Fruit fly (Drosophila melanogaster): ENCODE measurements around the gene Acbp5.
A peak's percentile ranks its signal among the peaks of the same experiment; 100 is the strongest.

Acbp5 gene

DNA sequence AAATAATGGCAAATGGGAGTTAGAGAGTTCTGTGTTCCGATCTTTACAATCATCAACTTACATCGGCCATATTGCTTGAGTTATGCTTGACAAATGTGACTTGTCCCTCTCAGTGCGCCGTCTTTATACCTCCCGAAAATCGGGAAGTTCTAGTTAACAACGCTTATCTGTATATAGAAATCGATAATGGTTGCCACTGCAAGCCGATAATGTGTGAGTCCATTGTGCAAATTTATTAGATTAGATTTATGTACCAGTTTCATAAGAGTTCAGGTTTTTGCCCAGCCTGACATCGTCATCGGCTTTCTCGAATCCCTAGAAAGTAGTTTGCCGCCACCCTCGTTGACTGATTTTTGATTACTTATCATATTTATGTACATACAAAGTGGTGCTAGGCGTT lies at the start of gene Acbp5:
Acbp5 (minus strand) TSS at position 101 of the 400 bp plus-strand sequence.
- TF ChIP-seq vri (GFP tag; optimal IDR thresholded peaks at IDR 0.05), result peak; percentile 51
- TF ChIP-seq salr (GFP tag; optimal IDR thresholded peaks at IDR 0.05), result no peak

DNA sequence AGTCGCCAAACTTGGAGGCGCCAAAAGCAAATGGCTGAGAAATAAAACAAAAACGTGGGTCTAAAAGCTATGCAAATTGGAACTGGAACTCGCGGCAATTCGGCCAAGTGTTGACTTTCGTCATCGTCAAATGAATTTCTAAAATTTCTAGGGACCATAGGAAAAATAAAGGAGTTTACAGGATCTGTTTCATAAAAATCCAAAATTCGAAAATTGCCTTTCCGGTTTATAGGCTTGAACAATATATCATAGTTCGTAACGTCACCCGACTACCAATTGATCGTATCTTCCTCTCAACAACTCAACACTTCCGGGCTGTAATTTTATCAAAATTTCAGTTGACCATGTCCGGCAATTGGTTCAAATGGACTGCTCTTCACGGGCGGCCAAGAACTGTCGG lies 47.8 kb upstream of the Acbp5 start, which contains the start of gene CG32026:
CG32026 (plus strand) TSS at position 301 of the 400 bp plus-strand sequence.
- TF ChIP-seq lz (GFP tag; optimal IDR thresholded peaks at IDR 0.05), result no peak
- TF ChIP-seq pdm3 (GFP tag; optimal IDR thresholded peaks at IDR 0.05), result no peak
- TF ChIP-seq fd85E (GFP tag; optimal IDR thresholded peaks at IDR 0.05), result no peak
- no peak for TF ChIP-seq CG4318 (GFP tag; optimal IDR thresholded peaks at IDR 0.05)
- no peak for TF ChIP-seq Smox (GFP tag; optimal IDR thresholded peaks at IDR 0.05)
- no peak for TF ChIP-seq Blimp-1 (GFP tag; optimal IDR thresholded peaks at IDR 0.05)
- no peak for TF ChIP-seq cyc (GFP tag; optimal IDR thresholded peaks at IDR 0.05)
- no peak for TF ChIP-seq Eip78C (GFP tag)
- TF ChIP-seq Met (GFP tag; optimal IDR thresholded peaks at IDR 0.05), result no peak
- no peak for TF ChIP-seq CG1621 (tag; optimal IDR thresholded peaks at IDR 0.05)
- no peak for TF ChIP-seq esn (GFP tag; optimal IDR thresholded peaks at IDR 0.05)
- TF ChIP-seq OdsH (GFP tag; optimal IDR thresholded peaks at IDR 0.05), result no peak
- TF ChIP-seq fd59A (GFP tag; optimal IDR thresholded peaks at IDR 0.05), result no peak
- no peak for TF ChIP-seq ss (GFP tag; optimal IDR thresholded peaks at IDR 0.05)
- no peak for TF ChIP-seq Hr4 (GFP tag; optimal IDR thresholded peaks at IDR 0.05)
- TF ChIP-seq vri (GFP tag; optimal IDR thresholded peaks at IDR 0.05), result no peak

DNA sequence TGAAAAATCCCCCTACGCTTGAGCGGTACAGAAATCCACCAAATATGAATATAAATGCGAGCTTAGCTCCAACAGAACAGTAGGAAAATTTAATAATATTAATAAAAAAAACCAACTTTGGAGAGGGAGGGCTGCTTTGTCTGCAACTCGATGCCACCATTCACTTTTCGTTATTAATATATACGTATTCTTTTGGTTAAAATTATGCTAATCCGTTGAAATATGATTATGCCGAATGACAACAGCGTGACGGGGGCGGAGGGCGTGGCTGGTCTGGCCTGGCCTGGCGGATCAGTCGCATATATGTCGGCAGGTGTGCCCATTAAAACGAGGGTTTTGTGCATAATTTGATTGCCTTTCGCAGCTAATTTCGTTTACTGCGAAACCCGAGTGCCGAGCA lies 47.1 kb upstream of the Acbp5 start:
- TF ChIP-seq CG9139 (GFP tag; optimal IDR thresholded peaks at IDR 0.05) (no peak), Ets21C (GFP tag; optimal IDR thresholded peaks at IDR 0.05) (no peak), Eip78C (GFP tag) (no peak), Gug (GFP tag; IDR thresholded peaks at IDR 0.05) (no peak), CG6808 (GFP tag; optimal IDR thresholded peaks at IDR 0.05) (no peak), CG31627 (GFP tag; optimal IDR thresholded peaks at IDR 0.05) (no peak), fkh (GFP tag; optimal IDR thresholded peaks at IDR 0.05) (no peak), fd85E (GFP tag; optimal IDR thresholded peaks at IDR 0.05) (no peak), CG11294 (GFP tag; IDR thresholded peaks at IDR 0.05) (no peak), OdsH (GFP tag; optimal IDR thresholded peaks at IDR 0.05) (no peak), CG16779 (tag; optimal IDR thresholded peaks at IDR 0.05) (no peak), Smox (GFP tag; optimal IDR thresholded peaks at IDR 0.05) (no peak), CG8319 (GFP tag; optimal IDR thresholded peaks at IDR 0.05) (no peak), CG11762 (GFP tag; optimal IDR thresholded peaks at IDR 0.05; ENCODE audit: insufficient read depth) (no peak), dac (GFP tag; optimal IDR thresholded peaks at IDR 0.05) (no peak), Sox15 (GFP tag; optimal IDR thresholded peaks at IDR 0.05) (no peak), acj6 (GFP tag; optimal IDR thresholded peaks at IDR 0.05) (no peak), fd59A (GFP tag; optimal IDR thresholded peaks at IDR 0.05) (no peak)

DNA sequence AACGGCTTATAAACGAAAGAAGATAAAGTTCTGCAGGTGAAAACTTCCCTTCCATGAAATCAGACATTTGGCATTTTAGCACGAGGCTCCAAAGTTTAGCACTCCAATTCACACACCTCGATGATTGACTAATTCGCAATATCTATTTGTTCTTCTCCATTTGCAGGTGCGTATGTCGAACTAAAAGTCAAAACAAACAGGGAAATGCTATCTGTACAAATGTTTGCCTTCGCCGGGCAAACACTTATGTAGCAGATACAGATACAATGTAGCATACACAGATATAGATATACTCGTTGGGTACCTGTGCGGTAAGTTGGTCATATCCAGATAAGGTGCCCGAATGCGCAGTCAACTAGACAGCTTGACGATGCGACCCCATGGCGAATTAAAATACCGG lies 46.5 kb upstream of the Acbp5 start:
- TF ChIP-seq dac (GFP tag; optimal IDR thresholded peaks at IDR 0.05) (no peak), fkh (GFP tag; optimal IDR thresholded peaks at IDR 0.05) (peak; percentile 76), CG8632 (GFP tag; optimal IDR thresholded peaks at IDR 0.05) (peak; percentile 8), CG4318 (GFP tag; optimal IDR thresholded peaks at IDR 0.05) (no peak), cyc (GFP tag; optimal IDR thresholded peaks at IDR 0.05) (no peak), Eip78C (GFP tag) (peak; percentile 67), achi (GFP tag; optimal IDR thresholded peaks at IDR 0.05) (no peak), CG10631 (GFP tag; optimal IDR thresholded peaks at IDR 0.05) (no peak), spab (GFP tag; optimal IDR thresholded peaks at IDR 0.05) (no peak), Eip93F (GFP tag; optimal IDR thresholded peaks at IDR 0.05) (no peak), topi (GFP tag; optimal IDR thresholded peaks at IDR 0.05) (no peak), CG31627 (GFP tag; optimal IDR thresholded peaks at IDR 0.05) (no peak), eg (GFP tag; IDR thresholded peaks at IDR 0.05) (0 out of 3 replicates have a peak, but pooled peaks have one; percentile 8), CG11762 (GFP tag; optimal IDR thresholded peaks at IDR 0.05; ENCODE audit: insufficient read depth) (no peak), CG11902 (GFP tag; optimal IDR thresholded peaks at IDR 0.05) (no peak), fd59A (GFP tag; optimal IDR thresholded peaks at IDR 0.05) (no peak), Hr39 (GFP tag; optimal IDR thresholded peaks at IDR 0.05) (no peak), Lpt (GFP tag; optimal IDR thresholded peaks at IDR 0.05) (no peak), Ets21C (GFP tag; optimal IDR thresholded peaks at IDR 0.05) (no peak), CG6276 (GFP tag; optimal IDR thresholded peaks at IDR 0.05) (no peak), pdm3 (GFP tag; optimal IDR thresholded peaks at IDR 0.05) (no peak), Met (GFP tag; optimal IDR thresholded peaks at IDR 0.05) (no peak), Blimp-1 (GFP tag; optimal IDR thresholded peaks at IDR 0.05) (no peak), CG3032 (tag; optimal IDR thresholded peaks at IDR 0.05) (no peak), vri (GFP tag; optimal IDR thresholded peaks at IDR 0.05) (no peak), lz (GFP tag; optimal IDR thresholded peaks at IDR 0.05) (no peak), CG8119 (GFP tag; IDR thresholded peaks at IDR 0.05) (no peak), CG6808 (GFP tag; optimal IDR thresholded peaks at IDR 0.05) (no peak), fd85E (GFP tag; optimal IDR thresholded peaks at IDR 0.05) (no peak), CG10669 (GFP tag; optimal IDR thresholded peaks at IDR 0.05) (no peak)

All from whole organism, prepupa.